Worm (Caenorhabditis elegans) whole organism, L4/young adult: ENCODE results near the gene scl-1.

ENCODE experiments used
- dao-5 ChIP-seq: sonication (generic microtip); optimal IDR thresholded peaks from 2 replicates; lab custom pipeline; 2016; ENCODE audit warnings: missing genotype, missing genetic modification characterization, moderate library complexity, missing compliant biosample characterization
- him-1 ChIP-seq: sonication (generic microtip); optimal IDR thresholded peaks from 2 replicates; lab custom pipeline; 2016; ENCODE audit warnings: missing genotype, missing genetic modification reagents, missing genetic modification characterization, missing compliant biosample characterization

DNA sequence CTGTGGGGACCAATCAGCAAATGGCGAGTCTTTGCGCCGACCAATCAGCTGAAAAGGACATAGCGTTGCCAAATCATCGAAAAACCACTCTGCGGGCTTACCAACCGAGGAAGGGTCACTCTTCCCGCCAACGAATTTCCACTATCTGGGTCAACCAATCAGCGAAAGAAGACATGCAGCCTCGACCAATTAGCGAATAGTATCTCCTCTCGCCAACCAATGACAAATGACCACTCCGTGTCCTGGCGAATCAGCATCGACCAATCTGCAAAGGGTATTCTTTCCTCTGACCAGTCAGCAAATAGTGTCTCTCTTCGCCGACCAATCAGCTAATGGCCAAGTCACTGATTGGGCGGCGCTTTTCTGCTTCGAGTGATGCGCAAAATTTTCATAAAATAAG is 14.6 kb upstream of the scl-1 start:
- TF ChIP-seq him-1 (no peak), dao-5 (tag; lab: Kevin White, UChicago) (no peak)
